Worm (Caenorhabditis elegans): ENCODE measurements around the gene fkb-1.
A peak's percentile ranks its signal among the peaks of the same experiment; 100 is the strongest.

ce11 chrIV:11019962-11020550 lies 16.3 kb upstream of the fkb-1 start, which contains the start of gene F13H10.8:
- TF ChIP-seq nhr-76 (tag; optimal IDR thresholded peaks at IDR 0.05) (no peak), elt-1 (tag; optimal IDR thresholded peaks at IDR 0.05) (no peak), ceh-82 (tag; optimal IDR thresholded peaks at IDR 0.05) (no peak), zag-1 (tag; optimal IDR thresholded peaks at IDR 0.05) (no peak), unc-62 (GFP tag; optimal IDR thresholded peaks at IDR 0.05) (no peak), ZK546.5 (tag; optimal IDR thresholded peaks at IDR 0.05) (no peak), lin-39 (tag; optimal IDR thresholded peaks at IDR 0.05) (no peak), pqm-1 (tag; optimal IDR thresholded peaks at IDR 0.05) (peak; percentile 3), ceh-9 (tag; optimal IDR thresholded peaks at IDR 0.05) (no peak), ztf-11 (tag; optimal IDR thresholded peaks at IDR 0.05) (no peak), snpc-4 (tag; optimal IDR thresholded peaks at IDR 0.05) (peak; percentile 28), nhr-237 (tag; optimal IDR thresholded peaks at IDR 0.05) (no peak)

All from whole organism, L3 larva.